Worm (Caenorhabditis elegans) whole organism, L1 larva: ENCODE measurements around the gene sri-40.
"Not testable (repeated sequence)": the region's sequence is repeated elsewhere in the genome, so short reads cannot be mapped to it uniquely, and the experiment has no call there.

ENCODE experiments used
- C04F5.9 ChIP-seq: sonication (generic microtip); optimal IDR thresholded peaks from 2 replicates; lab custom pipeline; 2016; ENCODE audit warnings: missing genetic modification characterization, missing compliant biosample characterization
- C16A3.4 ChIP-seq: fragments of 150-350 bp; optimal IDR thresholded peaks from 2 replicates; lab custom pipeline; 2014; ENCODE audit warnings: missing biosample characterization, missing genetic modification characterization
- aha-1 ChIP-seq: fragments of 150-350 bp; optimal IDR thresholded peaks from 2 replicates; lab custom pipeline; 2014; ENCODE audit warnings: missing biosample characterization, missing genetic modification characterization
- ceh-63 ChIP-seq: fragments of 200-800 bp; sonication (Bioruptor generic); optimal IDR thresholded peaks from 2 replicates; lab custom pipeline; 2018; ENCODE audit warnings: mild to moderate bottlenecking, missing genetic modification characterization, missing compliant biosample characterization
- ceh-8 ChIP-seq: fragments of 200-800 bp; sonication (Bioruptor generic); optimal IDR thresholded peaks from 2 replicates; lab custom pipeline; 2018; ENCODE audit warnings: mild to moderate bottlenecking, missing genetic modification characterization, moderate library complexity, missing compliant biosample characterization
- ceh-82 ChIP-seq, 3 experiments: fragments of 150-350 bp in 1 of 3; sonication (generic microtip) in 2 of 3; optimal IDR thresholded peaks; 2 replicates each; lab custom pipeline; 2014 to 2017; ENCODE audit warnings: missing biosample characterization in 3 of 3, missing genetic modification characterization in 3 of 3
- ceh-88 ChIP-seq: fragments of 200-800 bp; sonication (Bioruptor generic); IDR thresholded peaks from 2 replicates; pipeline ENCODE4 v1.3.6; 2022; ENCODE audit warnings: missing genetic modification characterization, missing compliant biosample characterization
- ces-1 ChIP-seq: fragments of 150-350 bp; optimal IDR thresholded peaks from 2 replicates; lab custom pipeline; 2014; ENCODE audit warnings: missing biosample characterization, missing genetic modification reagents, missing genetic modification characterization
- dpl-1 ChIP-seq, 3 experiments: fragments of 150-350 bp in 2 of 3; sonication (generic microtip) in 1 of 3; optimal IDR thresholded peaks; 2 replicates each; lab custom pipeline; 2014 to 2017; ENCODE audit warnings: missing biosample characterization in 3 of 3, missing genetic modification characterization in 3 of 3, missing genetic modification reagents in 3 of 3
- efl-3 ChIP-seq: fragments of 200-800 bp; sonication (Bioruptor generic); optimal IDR thresholded peaks from 2 replicates; lab custom pipeline; 2018; ENCODE audit warnings: mild to moderate bottlenecking, missing genetic modification characterization, missing compliant biosample characterization
- egl-27 ChIP-seq, 2 experiments: fragments of 150-350 bp in 1 of 2; sonication (generic microtip); optimal IDR thresholded peaks; 3 replicates each; lab custom pipeline; 2017 to 2018; ENCODE audit warnings: missing biosample characterization in 2 of 2, missing genetic modification characterization in 2 of 2, missing genetic modification reagents in 2 of 2
- elt-3 ChIP-seq, 6 experiments: fragments of 150-350 bp in 1 of 6; sonication (generic microtip); optimal IDR thresholded peaks; 2 replicates each; lab custom pipeline; 2017 to 2018; ENCODE audit warnings: missing biosample characterization in 6 of 6, missing genetic modification characterization in 6 of 6, inconsistent platforms in 1 of 6
- ets-5 ChIP-seq: fragments of 200-800 bp; sonication (Bioruptor generic); IDR thresholded peaks from 2 replicates; pipeline ENCODE4 v1.3.6; 2022; ENCODE audit warnings: missing genetic modification characterization, missing compliant biosample characterization
- fos-1 ChIP-seq: fragments of 150-350 bp; optimal IDR thresholded peaks from 2 replicates; lab custom pipeline; 2014; ENCODE audit warnings: missing biosample characterization, missing genetic modification characterization
- hlh-17 ChIP-seq: fragments of 200-800 bp; sonication (Bioruptor generic); optimal IDR thresholded peaks from 2 replicates; lab custom pipeline; 2018; ENCODE audit warnings: missing genetic modification characterization, mild to moderate bottlenecking, missing compliant biosample characterization, moderate library complexity, borderline replicate concordance
- hlh-4 ChIP-seq: sonication (generic microtip); optimal IDR thresholded peaks from 2 replicates; lab custom pipeline; 2016; ENCODE audit warnings: mild to moderate bottlenecking, missing genetic modification characterization, missing compliant biosample characterization
- hpl-2 ChIP-seq: fragments of 150-350 bp; optimal IDR thresholded peaks from 2 replicates; lab custom pipeline; 2014; ENCODE audit warnings: missing biosample characterization, missing genetic modification reagents, missing genetic modification characterization
- irx-1 ChIP-seq: sonication (generic microtip); optimal IDR thresholded peaks from 2 replicates; lab custom pipeline; 2016; ENCODE audit warnings: missing genetic modification characterization, missing compliant biosample characterization
- isw-1 ChIP-seq: fragments of 200-800 bp; sonication (Bioruptor generic); IDR thresholded peaks from 2 replicates; pipeline ENCODE4 v1.3.6; 2022; ENCODE audit warnings: missing genetic modification characterization, missing compliant biosample characterization
- lin-13 ChIP-seq: fragments of 150-350 bp; optimal IDR thresholded peaks from 2 replicates; lab custom pipeline; 2014; ENCODE audit warnings: missing biosample characterization, missing genetic modification reagents, missing genetic modification characterization
- lin-14 ChIP-seq: fragments of 200-800 bp; sonication (Bioruptor generic); optimal IDR thresholded peaks from 2 replicates; lab custom pipeline; 2018; ENCODE audit warnings: mild to moderate bottlenecking, missing genetic modification characterization, moderate library complexity, missing compliant biosample characterization
- lin-15B ChIP-seq: fragments of 150-350 bp; sonication (generic microtip); optimal IDR thresholded peaks from 3 replicates; lab custom pipeline; 2014; ENCODE audit warnings: missing biosample characterization, missing genetic modification characterization
- lin-39 ChIP-seq: fragments of 150-350 bp; optimal IDR thresholded peaks from 2 replicates; lab custom pipeline; 2014; ENCODE audit warnings: missing biosample characterization, missing genetic modification reagents, missing genetic modification characterization
- lir-3 ChIP-seq: sonication (generic microtip); optimal IDR thresholded peaks from 2 replicates; lab custom pipeline; 2016; ENCODE audit warnings: mild to moderate bottlenecking, missing genetic modification characterization, moderate library complexity, missing compliant biosample characterization; ENCODE audit not compliant: poor library complexity
- mab-9 ChIP-seq: fragments of 200-800 bp; sonication (Bioruptor generic); IDR thresholded peaks from 2 replicates; pipeline ENCODE4 v1.3.6; 2022; ENCODE audit warnings: missing genetic modification reagents, missing genetic modification characterization, missing compliant biosample characterization
- mdl-1 ChIP-seq, 2 experiments: fragments of 150-350 bp; optimal IDR thresholded peaks; 2 replicates each; lab custom pipeline; 2014 to 2017; ENCODE audit warnings: missing biosample characterization in 2 of 2, missing genetic modification characterization in 2 of 2, inconsistent platforms in 1 of 2
- nhr-19 ChIP-seq: fragments of 200-800 bp; sonication (Bioruptor generic); conservative IDR thresholded peaks from 2 replicates; pipeline ENCODE4 v1.3.6; 2022; ENCODE audit warnings: missing genetic modification characterization, missing compliant biosample characterization
- nhr-28 ChIP-seq: fragments of 150-350 bp; optimal IDR thresholded peaks from 2 replicates; lab custom pipeline; 2014; ENCODE audit warnings: missing biosample characterization, missing genetic modification characterization
- nhr-76 ChIP-seq: sonication (generic microtip); optimal IDR thresholded peaks from 2 replicates; lab custom pipeline; 2017; ENCODE audit warnings: missing biosample characterization, missing genetic modification characterization
- nhr-84 ChIP-seq: sonication (generic microtip); optimal IDR thresholded peaks from 2 replicates; lab custom pipeline; 2017; ENCODE audit warnings: missing biosample characterization, missing genetic modification characterization
- nhr-85 ChIP-seq: sonication (generic microtip); peaks from one replicate; lab custom pipeline; 2016; ENCODE audit warnings: missing genetic modification characterization, inconsistent platforms, missing compliant biosample characterization
- nhr-90 ChIP-seq: sonication (generic microtip); optimal IDR thresholded peaks from 2 replicates; lab custom pipeline; 2016; ENCODE audit warnings: mild to moderate bottlenecking, missing genetic modification characterization, missing compliant biosample characterization; ENCODE audit not compliant: poor library complexity
- pag-3 ChIP-seq: sonication (generic microtip); optimal IDR thresholded peaks from 2 replicates; lab custom pipeline; 2017; ENCODE audit warnings: missing genetic modification characterization, mild to moderate bottlenecking, missing compliant biosample characterization, antibody characterized with exemption, borderline replicate concordance; ENCODE audit not compliant: insufficient read depth
- pax-3 ChIP-seq: fragments of 200-800 bp; sonication (Bioruptor generic); optimal IDR thresholded peaks from 2 replicates; lab custom pipeline; 2018; ENCODE audit warnings: mild to moderate bottlenecking, missing genetic modification characterization, moderate library complexity, missing compliant biosample characterization
- rnt-1 ChIP-seq: sonication (generic microtip); optimal IDR thresholded peaks from 2 replicates; lab custom pipeline; 2016; ENCODE audit warnings: mild to moderate bottlenecking, missing genetic modification characterization, moderate library complexity, missing compliant biosample characterization
- skn-1 ChIP-seq: fragments of 150-350 bp; optimal IDR thresholded peaks from 2 replicates; lab custom pipeline; 2014; ENCODE audit warnings: missing biosample characterization, missing genetic modification characterization
- snpc-4 ChIP-seq: fragments of 150-350 bp; optimal IDR thresholded peaks from 2 replicates; lab custom pipeline; 2014; ENCODE audit warnings: missing biosample characterization, missing genetic modification characterization
- snu-23 ChIP-seq: sonication (generic microtip); optimal IDR thresholded peaks from 2 replicates; lab custom pipeline; 2016; ENCODE audit warnings: missing genetic modification characterization, missing compliant biosample characterization
- sup-37 ChIP-seq: fragments of 200-800 bp; sonication (Bioruptor generic); optimal IDR thresholded peaks from 2 replicates; lab custom pipeline; 2018; ENCODE audit warnings: mild to moderate bottlenecking, missing genetic modification characterization, missing compliant biosample characterization
- swsn-7 ChIP-seq: sonication (generic microtip); optimal IDR thresholded peaks from 2 replicates; lab custom pipeline; 2016; ENCODE audit warnings: missing genetic modification characterization, missing compliant biosample characterization
- tlp-1 ChIP-seq: fragments of 150-350 bp; optimal IDR thresholded peaks from 2 replicates; lab custom pipeline; 2014; ENCODE audit warnings: missing biosample characterization, missing genetic modification characterization
- unc-130 ChIP-seq: fragments of 150-350 bp; optimal IDR thresholded peaks from 2 replicates; lab custom pipeline; 2017; ENCODE audit warnings: missing biosample characterization, missing genetic modification characterization, inconsistent platforms
- unc-30 ChIP-seq: sonication (generic microtip); optimal IDR thresholded peaks from 2 replicates; lab custom pipeline; 2017; ENCODE audit warnings: missing biosample characterization, missing genetic modification characterization
- unc-62 ChIP-seq: fragments of 150-350 bp; optimal IDR thresholded peaks from 2 replicates; lab custom pipeline; 2014; ENCODE audit warnings: missing biosample characterization, missing genetic modification reagents, missing genetic modification characterization
- unc-86 ChIP-seq: sonication (generic microtip); optimal IDR thresholded peaks from 2 replicates; lab custom pipeline; 2016; ENCODE audit warnings: missing genetic modification characterization, missing compliant biosample characterization
- unc-98 ChIP-seq: fragments of 200-800 bp; sonication (Bioruptor generic); IDR thresholded peaks from 2 replicates; pipeline ENCODE4 v1.3.6; 2022; ENCODE audit warnings: missing genetic modification characterization, missing compliant biosample characterization
- vab-15 ChIP-seq: sonication (generic microtip); optimal IDR thresholded peaks from 2 replicates; lab custom pipeline; 2017; ENCODE audit warnings: missing genotype, mild to moderate bottlenecking, missing genetic modification characterization, missing compliant biosample characterization
- xbp-1 ChIP-seq: sonication (generic microtip); optimal IDR thresholded peaks from 2 replicates; lab custom pipeline; 2016; ENCODE audit warnings: missing genetic modification characterization, missing compliant biosample characterization
- zag-1 ChIP-seq: fragments of 150-350 bp; optimal IDR thresholded peaks from 2 replicates; lab custom pipeline; 2014; ENCODE audit warnings: missing biosample characterization, missing genetic modification characterization
- zip-4 ChIP-seq: fragments of 200-800 bp; sonication (Bioruptor generic); optimal IDR thresholded peaks from 2 replicates; lab custom pipeline; 2018; ENCODE audit warnings: mild to moderate bottlenecking, missing genetic modification characterization, moderate library complexity, missing compliant biosample characterization
- ztf-4 ChIP-seq: fragments of 150-350 bp; optimal IDR thresholded peaks from 2 replicates; lab custom pipeline; 2014; ENCODE audit warnings: missing biosample characterization, missing genetic modification characterization

The sri-40 gene

ce11 chrII:3177663-3178062, at the start of gene sri-40:
TSS of gene sri-40 (plus strand) at chrII:3177963.
- not testable (repeated sequence) for TF ChIP-seq nhr-85, tlp-1, fos-1 (tag; lab: Kevin White, UChicago)

- TF ChIP-seq nhr-84 (no peak), ceh-63 (GFP tag; lab: Kevin White, UChicago) (no peak), ces-1 (GFP tag; lab: Kevin White, UChicago) (no peak), vab-15 (tag; lab: Kevin White, UChicago) (no peak), fos-1 (tag; lab: Kevin White, UChicago) (no peak), aha-1 (no peak), unc-62 (GFP tag; lab: Kevin White, UChicago) (no peak), C04F5.9 (no peak), unc-30 (tag; lab: Kevin White, UChicago) (no peak), hlh-4 (no peak), rnt-1 (tag; lab: Kevin White, UChicago) (peak; percentile 61), mab-9 (GFP tag; lab: Robert Waterston, UW) (no peak), dpl-1 (GFP tag; optimal IDR thresholded peaks at IDR 0.05; lab: Kevin White, UChicago) (peak in 2 of 3 experiments; percentile 9 to 11), pax-3 (no peak), lir-3 (tag; lab: Kevin White, UChicago) (no peak), efl-3 (GFP tag; lab: Kevin White, UChicago) (no peak), lin-39 (tag; lab: Kevin White, UChicago) (no peak), irx-1 (tag; lab: Kevin White, UChicago) (no peak), snpc-4 (tag; lab: Kevin White, UChicago) (peak; percentile 16), nhr-76 (no peak), zip-4 (no peak), unc-130 (no peak), ceh-82 (tag; optimal IDR thresholded peaks at IDR 0.05; lab: Kevin White, UChicago) (no peak), elt-3 (tag; optimal IDR thresholded peaks at IDR 0.05; lab: Kevin White, UChicago) (no peak), snu-23 (GFP tag; lab: Kevin White, UChicago) (peak; percentile 44), nhr-28 (tag; lab: Kevin White, UChicago) (no peak), ets-5 (GFP tag; lab: Robert Waterston, UW) (no peak), unc-86 (tag; lab: Kevin White, UChicago) (no peak), zag-1 (tag; lab: Kevin White, UChicago) (no peak), C16A3.4 (tag; lab: Kevin White, UChicago) (no peak), nhr-90 (tag; lab: Kevin White, UChicago) (no peak), nhr-19 (GFP tag; lab: Robert Waterston, UW) (no peak), hpl-2 (GFP tag; lab: Kevin White, UChicago) (peak; percentile 12), xbp-1 (tag; lab: Kevin White, UChicago) (no peak), swsn-7 (peak; percentile 5), lin-15B (tag; lab: Kevin White, UChicago) (no peak), lin-14 (no peak), lin-13 (GFP tag; lab: Kevin White, UChicago) (no peak), ceh-88 (GFP tag; lab: Robert Waterston, UW) (no peak), hlh-17 (GFP tag; lab: Kevin White, UChicago) (no peak), sup-37 (GFP tag; lab: Kevin White, UChicago) (no peak), isw-1 (GFP tag; lab: Robert Waterston, UW) (no peak), pag-3 (tag; lab: Kevin White, UChicago) (no peak), unc-98 (no peak), ceh-8 (GFP tag; lab: Kevin White, UChicago) (no peak), skn-1 (tag; lab: Kevin White, UChicago) (peak; percentile 45), ztf-4 (no peak), egl-27 (tag; optimal IDR thresholded peaks at IDR 0.05; lab: Kevin White, UChicago) (no peak), mdl-1 (tag; optimal IDR thresholded peaks at IDR 0.05; lab: Kevin White, UChicago) (peak in 1 of 2 experiments; percentile 16)
Observed at ce11 chrII:3129007-3129406, 48.8 kb upstream of the sri-40 start, which contains the start of gene chil-24. TSS of gene chil-24 (plus strand) at chrII:3129162.
